Fruit fly (Drosophila melanogaster): Measurements from ENCODE around the gene CG12481.
A peak's percentile ranks its signal among the peaks of the same experiment; 100 is the strongest.

Gene CG12481

DNA sequence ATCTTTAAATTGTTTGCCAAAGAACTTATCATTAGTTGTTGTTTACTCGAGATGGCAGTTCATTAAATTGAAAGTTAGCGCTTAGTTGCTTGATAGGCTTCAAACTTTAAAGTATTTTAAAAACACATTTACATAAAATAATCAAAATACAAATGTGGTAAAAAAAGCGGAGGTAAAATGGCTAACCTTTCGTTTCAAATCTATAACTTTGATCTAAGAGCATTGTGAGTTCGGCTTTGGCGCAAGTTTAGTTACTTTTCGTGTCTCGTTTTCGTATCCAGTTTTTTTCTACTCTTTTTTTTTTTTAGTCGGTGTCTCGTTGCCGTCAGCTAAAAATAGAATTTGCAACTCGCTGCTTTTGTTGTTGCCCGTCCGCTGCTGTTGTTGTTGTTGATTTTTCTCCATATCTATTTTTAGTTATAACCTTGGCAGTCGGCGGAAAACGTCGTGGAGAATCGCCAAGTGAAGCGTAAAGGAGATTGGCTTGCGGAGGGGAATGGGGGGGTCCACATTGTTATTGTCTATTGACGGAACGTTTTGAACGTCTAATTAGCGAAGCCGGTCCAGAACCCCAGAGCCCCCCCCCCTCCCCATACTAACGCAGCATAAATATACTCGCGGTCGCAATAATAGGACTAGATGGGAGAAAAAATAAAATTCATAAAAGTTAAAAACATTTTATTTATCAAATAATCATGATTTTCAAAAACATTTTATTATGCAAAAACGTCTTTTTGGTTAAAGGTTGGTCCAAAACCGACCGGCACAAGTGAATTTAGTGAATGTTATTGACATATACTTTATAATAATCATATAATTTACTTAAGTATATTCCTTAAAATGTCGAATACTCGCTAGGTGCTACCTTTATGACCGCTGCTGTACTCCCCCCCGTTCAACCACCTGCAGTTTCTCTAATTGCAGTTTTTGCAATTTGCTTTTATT is 27.7 kb downstream of the CG12481 start (continued):
- no peak for TF ChIP-seq mam (GFP tag; optimal IDR thresholded peaks at IDR 0.05)
- no peak for TF ChIP-seq tll (GFP tag; optimal IDR thresholded peaks at IDR 0.05)
- TF ChIP-seq lab (GFP tag; optimal IDR thresholded peaks at IDR 0.05): peak; percentile 72
- peak; percentile 13 for TF ChIP-seq Xbp1 (GFP tag; optimal IDR thresholded peaks at IDR 0.05)
- TF ChIP-seq CG12155 (GFP tag; optimal IDR thresholded peaks at IDR 0.05): peak; percentile 12
- TF ChIP-seq sob (GFP tag; IDR thresholded peaks at IDR 0.05): 0 out of 2 replicates have a peak, but pooled peaks have one; percentile 18
- TF ChIP-seq CG12769 (tag; optimal IDR thresholded peaks at IDR 0.05): no peak
- TF ChIP-seq jigr1 (GFP tag; IDR thresholded peaks at IDR 0.05): no peak
- TF ChIP-seq pan (optimal IDR thresholded peaks at IDR 0.05): no peak
- peak in 1 of 2 experiments; percentile 42 for TF ChIP-seq pan (GFP tag; optimal IDR thresholded peaks at IDR 0.05 in 1 of 2, IDR thresholded peaks at IDR 0.05 in 1 of 2)
- peak in 1 of 2 experiments; percentile 59 for TF ChIP-seq Hr51 (GFP tag; optimal IDR thresholded peaks at IDR 0.05)
- no peak for TF ChIP-seq CG6791 (GFP tag; IDR thresholded peaks at IDR 0.05; ENCODE audit: partially characterized antibody)
- TF ChIP-seq CG2889 (GFP tag; IDR thresholded peaks at IDR 0.05): no peak
- no peak for TF ChIP-seq CG18476 (GFP tag; optimal IDR thresholded peaks at IDR 0.05)
- TF ChIP-seq BEAF-32 (GFP tag; optimal IDR thresholded peaks at IDR 0.05): no peak
- 0 out of 2 replicates have a peak, but pooled peaks have one; percentile 28 for TF ChIP-seq Taf1 (GFP tag; IDR thresholded peaks at IDR 0.05)
- TF ChIP-seq pnt (GFP tag; optimal IDR thresholded peaks at IDR 0.05): no peak
- TF ChIP-seq Elba2 (GFP tag; optimal IDR thresholded peaks at IDR 0.05): no peak
- no peak for TF ChIP-seq ftz-f1 (GFP tag; optimal IDR thresholded peaks at IDR 0.05)
- peak; percentile 49 for TF ChIP-seq CG13775 (GFP tag; optimal IDR thresholded peaks at IDR 0.05)
- no peak for TF ChIP-seq Atf-2 (GFP tag; optimal IDR thresholded peaks at IDR 0.05)
- peak; percentile 45; the same call in 1 of the 2 replicates for TF ChIP-seq seq (GFP tag; IDR thresholded peaks at IDR 0.05)
- TF ChIP-seq Tbp (GFP tag; optimal IDR thresholded peaks at IDR 0.05): no peak
- peak; percentile 57 for TF ChIP-seq dmrt99B (tag; optimal IDR thresholded peaks at IDR 0.05)
- no peak for TF ChIP-seq Adf1 (GFP tag; IDR thresholded peaks at IDR 0.05)
- TF ChIP-seq CG12744 (GFP tag; optimal IDR thresholded peaks at IDR 0.05): no peak
- TF ChIP-seq ERR (GFP tag; optimal IDR thresholded peaks at IDR 0.05): no peak
- TF ChIP-seq tx (GFP tag; optimal IDR thresholded peaks at IDR 0.05): no peak
- TF ChIP-seq CG13296 (GFP tag; optimal IDR thresholded peaks at IDR 0.05): peak; percentile 19
- TF ChIP-seq BtbVII (GFP tag; optimal IDR thresholded peaks at IDR 0.05): peak; percentile 31
- no peak for TF ChIP-seq CG8944 (GFP tag; optimal IDR thresholded peaks at IDR 0.05)
- no peak for TF ChIP-seq Rx (GFP tag; IDR thresholded peaks at IDR 0.05)
- TF ChIP-seq CG7928 (GFP tag; optimal IDR thresholded peaks at IDR 0.05): peak; percentile 8
- peak; percentile 48 for TF ChIP-seq CG10209 (GFP tag; optimal IDR thresholded peaks at IDR 0.05)
- peak; percentile 20 for TF ChIP-seq CG5180 (GFP tag; optimal IDR thresholded peaks at IDR 0.05)
- TF ChIP-seq CG14710 (tag; optimal IDR thresholded peaks at IDR 0.05): no peak
- TF ChIP-seq Eip74EF (GFP tag; optimal IDR thresholded peaks at IDR 0.05): no peak
- no peak for TF ChIP-seq wek (GFP tag; optimal IDR thresholded peaks at IDR 0.05)
- peak; percentile 52 for TF ChIP-seq fd3F (GFP tag; optimal IDR thresholded peaks at IDR 0.05)
- TF ChIP-seq CG1602 (GFP tag; optimal IDR thresholded peaks at IDR 0.05): no peak
- TF ChIP-seq CHES-1-like (GFP tag; optimal IDR thresholded peaks at IDR 0.05): no peak
- TF ChIP-seq ase (GFP tag; IDR thresholded peaks at IDR 0.05): no peak
- no peak for TF ChIP-seq croc (GFP tag; conservative IDR thresholded peaks at IDR 0.05)
- peak; percentile 29; the same call in 1 of the 2 replicates for TF ChIP-seq E2f2 (GFP tag; IDR thresholded peaks at IDR 0.05)
- TF ChIP-seq chn (GFP tag; optimal IDR thresholded peaks at IDR 0.05): no peak
- TF ChIP-seq sna (GFP tag; IDR thresholded peaks at IDR 0.05; ENCODE audit: partially characterized antibody): no peak
- TF ChIP-seq pzg (GFP tag; optimal IDR thresholded peaks at IDR 0.05): no peak
- no peak for TF ChIP-seq hth (optimal IDR thresholded peaks at IDR 0.05)
